Fruit fly (Drosophila melanogaster) whole organism, prepupa: ENCODE measurements around the gene CG8814.

Experiments used
- Blimp-1 ChIP-seq: fragments of 200-800 bp; sonication (Bioruptor generic); optimal IDR thresholded peaks from 3 replicates; lab custom pipeline; 2017; ENCODE audit warnings: missing biosample characterization, missing genetic modification characterization, mild to moderate bottlenecking, moderate library complexity, missing genetic modification reagents
- CG10631 ChIP-seq: fragments of 200-800 bp; sonication (Bioruptor generic); optimal IDR thresholded peaks from 2 replicates; lab custom pipeline; 2016; ENCODE audit warnings: missing biosample characterization, missing genetic modification characterization
- CG10669 ChIP-seq: fragments of 200-800 bp; sonication (Bioruptor generic); optimal IDR thresholded peaks from 3 replicates; lab custom pipeline; 2018; ENCODE audit warnings: missing biosample characterization, mild to moderate bottlenecking, missing genetic modification characterization, moderate library complexity
- CG11762 ChIP-seq: fragments of 200-800 bp; sonication (Bioruptor generic); optimal IDR thresholded peaks from 3 replicates; lab custom pipeline; 2016; ENCODE audit warnings: missing biosample characterization, missing genetic modification characterization; ENCODE audit not compliant: insufficient read depth
- CG11902 ChIP-seq: fragments of 200-800 bp; sonication (Bioruptor generic); optimal IDR thresholded peaks from 3 replicates; lab custom pipeline; 2016; ENCODE audit warnings: missing biosample characterization, missing genetic modification characterization
- CG15336 ChIP-seq: fragments of 200-800 bp; sonication (Bioruptor generic); IDR thresholded peaks from 2 replicates; pipeline ENCODE4 v1.3.6; 2022; ENCODE audit warnings: missing biosample characterization, missing genetic modification characterization
- CG16779 ChIP-seq: fragments of 200-800 bp; sonication (Bioruptor generic); optimal IDR thresholded peaks from 3 replicates; lab custom pipeline; 2017; ENCODE audit warnings: missing biosample characterization, mild to moderate bottlenecking, missing genetic modification characterization
- CG3032 ChIP-seq: fragments of 200-800 bp; optimal IDR thresholded peaks from 2 replicates; lab custom pipeline; 2019; ENCODE audit warnings: missing biosample characterization, mild to moderate bottlenecking, missing genetic modification characterization, moderate library complexity
- CG32006 ChIP-seq: fragments of 200-800 bp; sonication (Bioruptor generic); optimal IDR thresholded peaks from 3 replicates; lab custom pipeline; 2017; ENCODE audit warnings: missing biosample characterization, mild to moderate bottlenecking, missing genetic modification characterization
- CG34406 ChIP-seq: fragments of 200-800 bp; sonication (Bioruptor generic); optimal IDR thresholded peaks from 3 replicates; lab custom pipeline; 2016; ENCODE audit warnings: missing biosample characterization, missing genetic modification characterization
- CG6163 ChIP-seq: fragments of 200-800 bp; sonication (Bioruptor generic); IDR thresholded peaks from 3 replicates; pipeline ENCODE4 v1.3.6; 2022; ENCODE audit warnings: missing biosample characterization, missing genetic modification characterization
- CG6276 ChIP-seq: fragments of 200-800 bp; sonication (Bioruptor generic); optimal IDR thresholded peaks from 2 replicates; lab custom pipeline; 2017; ENCODE audit warnings: missing biosample characterization, mild to moderate bottlenecking, missing genetic modification characterization
- CG6792 ChIP-seq: fragments of 200-800 bp; sonication (Bioruptor generic); optimal IDR thresholded peaks from 3 replicates; lab custom pipeline; 2016; ENCODE audit warnings: missing biosample characterization, missing genetic modification characterization
- CG6808 ChIP-seq: fragments of 200-800 bp; sonication (Bioruptor generic); optimal IDR thresholded peaks from 3 replicates; lab custom pipeline; 2017; ENCODE audit warnings: missing biosample characterization, missing genetic modification characterization, mild to moderate bottlenecking, moderate library complexity, missing genetic modification reagents
- CG6854 ChIP-seq: fragments of 200-800 bp; sonication (Bioruptor generic); optimal IDR thresholded peaks from 2 replicates; lab custom pipeline; 2017; ENCODE audit warnings: missing biosample characterization, mild to moderate bottlenecking, missing genetic modification characterization
- CG7368 ChIP-seq: fragments of 200-800 bp; sonication (Bioruptor generic); optimal IDR thresholded peaks from 3 replicates; lab custom pipeline; 2016; ENCODE audit warnings: missing biosample characterization, missing genetic modification characterization
- CG8119 ChIP-seq: fragments of 200-800 bp; sonication (Bioruptor generic); IDR thresholded peaks from 3 replicates; pipeline ENCODE4 v1.3.6; 2022; ENCODE audit warnings: missing biosample characterization, missing genetic modification characterization
- CG8319 ChIP-seq: fragments of 200-800 bp; sonication (Bioruptor generic); optimal IDR thresholded peaks from 3 replicates; lab custom pipeline; 2016; ENCODE audit warnings: missing biosample characterization, missing genetic modification characterization
- CG8632 ChIP-seq: fragments of 200-800 bp; sonication (Bioruptor generic); optimal IDR thresholded peaks from 3 replicates; lab custom pipeline; 2016; ENCODE audit warnings: missing biosample characterization, missing genetic modification characterization
- CG9139 ChIP-seq: fragments of 200-800 bp; sonication (Bioruptor generic); optimal IDR thresholded peaks from 3 replicates; lab custom pipeline; 2017; ENCODE audit warnings: missing biosample characterization, mild to moderate bottlenecking, missing genetic modification characterization
- Eip75B ChIP-seq: fragments of 200-800 bp; sonication (Bioruptor generic); optimal IDR thresholded peaks from 3 replicates; lab custom pipeline; 2016; ENCODE audit warnings: missing biosample characterization, missing genetic modification characterization
- Eip78C ChIP-seq: fragments of 200-800 bp; sonication (Bioruptor generic); peaks from one replicate; lab custom pipeline; 2016; ENCODE audit warnings: missing biosample characterization, missing genetic modification characterization
- Ets21C ChIP-seq: fragments of 200-800 bp; sonication (Bioruptor generic); optimal IDR thresholded peaks from 3 replicates; lab custom pipeline; 2016; ENCODE audit warnings: missing biosample characterization, missing genetic modification characterization
- Ets96B ChIP-seq: fragments of 200-800 bp; optimal IDR thresholded peaks from 2 replicates; lab custom pipeline; 2019; ENCODE audit warnings: missing biosample characterization, mild to moderate bottlenecking, missing genetic modification characterization, moderate library complexity
- Gug ChIP-seq: fragments of 200-800 bp; sonication (Bioruptor generic); IDR thresholded peaks from 2 replicates; pipeline ENCODE4 v1.3.6; 2022; ENCODE audit warnings: missing biosample characterization, missing genetic modification characterization
- Hr39 ChIP-seq: fragments of 200-800 bp; sonication (Bioruptor generic); optimal IDR thresholded peaks from 2 replicates; lab custom pipeline; 2016; ENCODE audit warnings: missing biosample characterization, missing genetic modification characterization
- Hr4 ChIP-seq: fragments of 200-800 bp; sonication (Bioruptor generic); optimal IDR thresholded peaks from 3 replicates; lab custom pipeline; 2016; ENCODE audit warnings: missing biosample characterization, missing genetic modification characterization
- Lpt ChIP-seq: fragments of 200-800 bp; sonication (Bioruptor generic); optimal IDR thresholded peaks from 3 replicates; lab custom pipeline; 2016; ENCODE audit warnings: missing biosample characterization, missing genetic modification characterization
- OdsH ChIP-seq: fragments of 200-800 bp; sonication (Bioruptor generic); optimal IDR thresholded peaks from 3 replicates; lab custom pipeline; 2016; ENCODE audit warnings: missing biosample characterization, missing genetic modification characterization
- Smox ChIP-seq: fragments of 200-800 bp; sonication (Bioruptor generic); optimal IDR thresholded peaks from 3 replicates; lab custom pipeline; 2016; ENCODE audit warnings: missing biosample characterization, missing genetic modification characterization
- Sox15 ChIP-seq: fragments of 200-800 bp; sonication (Bioruptor generic); optimal IDR thresholded peaks from 3 replicates; lab custom pipeline; 2016; ENCODE audit warnings: missing biosample characterization, missing genetic modification characterization
- achi ChIP-seq: fragments of 200-800 bp; sonication (Bioruptor generic); optimal IDR thresholded peaks from 3 replicates; lab custom pipeline; 2016; ENCODE audit warnings: missing biosample characterization, missing genetic modification characterization
- dsx ChIP-seq: fragments of 200-800 bp; optimal IDR thresholded peaks from 3 replicates; lab custom pipeline; 2019; ENCODE audit warnings: missing biosample characterization, mild to moderate bottlenecking, missing genetic modification characterization, moderate library complexity; ENCODE audit not compliant: poor library complexity, severe bottlenecking
- eg ChIP-seq: fragments of 200-800 bp; sonication (Bioruptor generic); IDR thresholded peaks from 3 replicates; pipeline ENCODE4 v1.3.6; 2022; ENCODE audit warnings: missing biosample characterization, missing genetic modification characterization
- esn ChIP-seq: fragments of 200-800 bp; sonication (Bioruptor generic); optimal IDR thresholded peaks from 2 replicates; lab custom pipeline; 2016; ENCODE audit warnings: missing biosample characterization, mild to moderate bottlenecking, missing genetic modification characterization, moderate library complexity
- fd59A ChIP-seq: fragments of 200-800 bp; sonication (Bioruptor generic); optimal IDR thresholded peaks from 2 replicates; lab custom pipeline; 2017; ENCODE audit warnings: missing biosample characterization, mild to moderate bottlenecking, missing genetic modification characterization, missing genetic modification reagents
- fkh ChIP-seq: fragments of 200-800 bp; sonication (Bioruptor generic); optimal IDR thresholded peaks from 3 replicates; lab custom pipeline; 2017; ENCODE audit warnings: missing biosample characterization, mild to moderate bottlenecking, missing genetic modification characterization, moderate library complexity
- spab ChIP-seq: fragments of 200-800 bp; sonication (Bioruptor generic); optimal IDR thresholded peaks from 2 replicates; lab custom pipeline; 2017; ENCODE audit warnings: missing biosample characterization, mild to moderate bottlenecking, missing genetic modification characterization, missing genetic modification reagents
- ss ChIP-seq, 2 experiments: fragments of 200-800 bp; sonication (Bioruptor generic); optimal IDR thresholded peaks; 2 replicates in 1 of 2; 3 replicates in 1 of 2; lab custom pipeline; 2017 to 2018; ENCODE audit warnings: mild to moderate bottlenecking in 2 of 2, missing biosample characterization in 2 of 2, missing genetic modification characterization in 2 of 2, moderate library complexity in 1 of 2
- svp ChIP-seq: fragments of 200-800 bp; sonication (Bioruptor generic); peaks from one replicate; lab custom pipeline; 2016; ENCODE audit warnings: missing biosample characterization, missing genetic modification characterization
- topi ChIP-seq: fragments of 200-800 bp; sonication (Bioruptor generic); optimal IDR thresholded peaks from 3 replicates; lab custom pipeline; 2016; ENCODE audit warnings: missing biosample characterization, missing genetic modification characterization
- vri ChIP-seq: fragments of 200-800 bp; sonication (Bioruptor generic); optimal IDR thresholded peaks from 3 replicates; lab custom pipeline; 2016; ENCODE audit warnings: missing biosample characterization, mild to moderate bottlenecking, missing genetic modification characterization

CG8814 gene

dm6 chr2L:2885503-2886225, 11.0 kb downstream of the CG8814 start, which contains the start of the genes NTPase and lilli (continued):
- peak; percentile 70 for TF ChIP-seq esn
- peak; percentile 35 for TF ChIP-seq CG6792 (GFP tag; lab: Kevin White, UChicago)
- TF ChIP-seq CG10669 (GFP tag; lab: Kevin White, UChicago) = no peak
- peak; percentile 19 for TF ChIP-seq dsx (GFP tag; lab: Kevin White, UChicago)
- TF ChIP-seq CG8632 (GFP tag; lab: Kevin White, UChicago) = peak; percentile 3
- TF ChIP-seq Ets21C (GFP tag; lab: Kevin White, UChicago) = peak; percentile 31
- no peak for TF ChIP-seq Gug (GFP tag; lab: Robert Waterston, UW)
- TF ChIP-seq CG8119 (GFP tag; lab: Robert Waterston, UW) = no peak
- TF ChIP-seq svp (GFP tag; lab: Kevin White, UChicago) = peak; percentile 35
- TF ChIP-seq CG11902 (GFP tag; lab: Kevin White, UChicago) = peak; percentile 20
- TF ChIP-seq Hr39 (GFP tag; lab: Kevin White, UChicago) = peak; percentile 67
- TF ChIP-seq CG6808 = peak; percentile 1
- peak; percentile 57 for TF ChIP-seq fkh
- no peak for TF ChIP-seq CG9139 (GFP tag; lab: Kevin White, UChicago)
- peak; percentile 73 for TF ChIP-seq CG10631 (GFP tag; lab: Kevin White, UChicago)
- TF ChIP-seq OdsH = peak; percentile 56
- TF ChIP-seq eg (GFP tag; lab: Robert Waterston, UW) = peak; percentile 59
- TF ChIP-seq vri (GFP tag; lab: Kevin White, UChicago) = peak; percentile 8
- peak; percentile 59 for TF ChIP-seq CG8319 (GFP tag; lab: Kevin White, UChicago)
- TF ChIP-seq Smox (GFP tag; lab: Kevin White, UChicago) = peak; percentile 63
- no peak for TF ChIP-seq fd59A (GFP tag; lab: Kevin White, UChicago)
- TF ChIP-seq CG32006 = no peak
- TF ChIP-seq Sox15 (GFP tag; lab: Kevin White, UChicago) = peak; percentile 34
- peak; percentile 66 for TF ChIP-seq topi (GFP tag; lab: Kevin White, UChicago)
- no peak for TF ChIP-seq Ets96B (tag; lab: Kevin White, UChicago)
- peak; percentile 41 for TF ChIP-seq CG34406 (GFP tag; lab: Kevin White, UChicago)
- no peak for TF ChIP-seq CG6276 (GFP tag; lab: Kevin White, UChicago)
- peak; percentile 32 for TF ChIP-seq Eip75B (GFP tag; lab: Kevin White, UChicago)
- TF ChIP-seq CG16779 = peak; percentile 19
- TF ChIP-seq Blimp-1 (GFP tag; lab: Kevin White, UChicago) = no peak
- TF ChIP-seq achi (GFP tag; lab: Kevin White, UChicago) = peak; percentile 46
- no peak for TF ChIP-seq spab
- peak; percentile 65 for TF ChIP-seq CG6163 (GFP tag; lab: Robert Waterston, UW)

DNA sequence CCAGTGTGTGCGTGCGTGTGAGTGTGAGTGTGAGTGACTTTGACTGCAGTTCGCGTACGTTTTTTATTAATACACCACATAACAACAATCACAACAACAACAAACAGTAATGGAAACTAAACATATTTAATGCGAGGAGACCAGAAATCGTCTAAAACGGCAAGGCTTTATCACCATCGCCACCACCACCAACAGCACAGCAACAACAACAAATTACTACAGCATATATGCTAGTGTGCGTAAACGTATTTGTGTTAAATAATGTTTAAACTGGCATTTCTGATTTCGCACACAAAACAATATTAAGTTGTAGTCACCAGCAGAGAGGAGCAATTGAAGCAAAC, 11.5 kb downstream of the CG8814 start:
- peak; percentile 28 for TF ChIP-seq svp (GFP tag; lab: Kevin White, UChicago)
- TF ChIP-seq Sox15 (GFP tag; lab: Kevin White, UChicago) = no peak
- TF ChIP-seq, all 60 proteins: peak for 1

DNA sequence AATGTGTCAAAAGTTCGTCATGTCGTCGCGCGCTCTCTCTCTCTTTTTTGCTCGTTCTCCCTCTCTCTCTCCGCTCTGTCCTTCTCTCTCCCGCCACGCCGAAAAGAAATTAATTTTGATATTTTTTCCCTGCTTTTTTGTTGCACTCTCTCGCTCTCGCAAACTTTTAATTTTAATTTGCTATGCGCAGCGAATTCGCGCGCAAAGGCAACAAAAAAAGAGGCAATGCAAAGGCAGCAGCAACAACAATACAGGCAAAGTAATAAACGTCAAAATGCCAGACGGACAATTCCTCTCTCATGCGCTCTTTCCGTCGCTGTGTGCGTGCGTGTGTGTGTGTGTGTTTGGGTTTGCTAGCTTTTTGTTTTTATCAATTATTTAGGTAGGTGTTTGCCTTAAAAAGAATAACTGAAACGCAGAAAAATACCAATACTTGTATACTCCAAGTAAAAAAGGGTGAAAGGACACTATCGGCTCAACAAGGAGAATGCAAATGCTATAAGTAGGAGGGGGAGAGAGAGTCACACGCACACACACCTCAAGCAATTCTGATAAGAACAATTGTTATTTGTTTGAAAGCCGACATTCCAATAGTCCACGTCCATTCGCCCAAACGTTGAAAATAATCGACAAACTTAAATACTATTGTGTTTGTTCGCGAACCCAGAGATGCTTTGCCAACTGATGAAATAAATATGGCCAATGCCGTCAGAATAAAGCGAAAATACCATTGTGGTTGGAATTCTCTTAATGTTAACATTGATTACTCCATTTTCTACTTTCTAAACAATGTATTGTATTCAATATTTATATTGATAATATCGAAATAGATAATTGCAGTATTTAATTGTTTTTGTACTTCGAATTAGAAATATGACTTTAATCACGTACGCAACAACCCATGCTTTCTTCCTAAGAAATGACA, 12.2 kb downstream of the CG8814 start:
- peak; percentile 25 for TF ChIP-seq spab
- TF ChIP-seq Blimp-1 (GFP tag; lab: Kevin White, UChicago) = no peak
- peak; percentile 67 to 78 for TF ChIP-seq ss (GFP tag; optimal IDR thresholded peaks at IDR 0.05; lab: Kevin White, UChicago)
- peak; percentile 44 for TF ChIP-seq CG6276 (GFP tag; lab: Kevin White, UChicago)
- peak; percentile 19 for TF ChIP-seq Ets96B (tag; lab: Kevin White, UChicago)
- peak; percentile 47 for TF ChIP-seq CG6854 (GFP tag; lab: Kevin White, UChicago)
- peak; percentile 27 for TF ChIP-seq CG3032 (tag; lab: Kevin White, UChicago)
- peak; percentile 14 for TF ChIP-seq CG10669 (GFP tag; lab: Kevin White, UChicago)
- TF ChIP-seq Lpt (GFP tag; lab: Kevin White, UChicago) = no peak
- peak; percentile 58; the same call in 2 of the 3 replicates for TF ChIP-seq eg (GFP tag; lab: Robert Waterston, UW)
- TF ChIP-seq achi (GFP tag; lab: Kevin White, UChicago) = peak; percentile 59
- no peak for TF ChIP-seq CG11762 (GFP tag; lab: Kevin White, UChicago)
- no peak for TF ChIP-seq Gug (GFP tag; lab: Robert Waterston, UW)
- TF ChIP-seq Eip75B (GFP tag; lab: Kevin White, UChicago) = no peak
- TF ChIP-seq Eip78C (GFP tag; lab: Kevin White, UChicago) = peak; percentile 83
- TF ChIP-seq CG8632 (GFP tag; lab: Kevin White, UChicago) = no peak
- no peak for TF ChIP-seq Smox (GFP tag; lab: Kevin White, UChicago)
- peak; percentile 52; the same call in 2 of the 3 replicates for TF ChIP-seq CG6163 (GFP tag; lab: Robert Waterston, UW)
- no peak for TF ChIP-seq CG16779
- no peak for TF ChIP-seq Hr4 (GFP tag; lab: Kevin White, UChicago)
- TF ChIP-seq CG7368 (GFP tag; lab: Kevin White, UChicago) = no peak
- peak; percentile 52; the same call in 1 of the 2 replicates for TF ChIP-seq CG15336
